Worm (Caenorhabditis elegans): ENCODE results near the gene F21D5.5.

DNA sequence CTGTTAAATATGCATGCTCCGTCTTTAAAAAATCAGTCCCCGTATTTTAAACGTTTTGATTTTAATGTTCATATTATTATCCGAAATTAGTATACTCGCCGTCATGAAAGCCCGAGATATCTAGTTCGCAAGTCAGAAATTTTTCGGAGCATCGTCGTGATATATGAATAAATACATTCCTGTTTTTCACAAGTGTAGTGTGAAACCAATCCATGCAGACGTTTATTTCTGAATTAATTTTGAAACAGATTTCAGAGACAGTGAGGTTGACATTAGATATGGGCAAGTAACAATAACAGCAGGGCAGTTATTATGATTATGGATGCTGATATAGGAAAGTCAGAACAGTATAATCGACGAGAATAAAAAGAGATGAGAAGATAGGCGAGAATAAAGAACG lies 13.3 kb upstream of the F21D5.5 start:
- TF ChIP-seq unc-42 (tag; optimal IDR thresholded peaks at IDR 0.05) (no peak), nhr-11 (tag; optimal IDR thresholded peaks at IDR 0.05) (no peak), ceh-18 (tag; optimal IDR thresholded peaks at IDR 0.05) (no peak), pha-2 (tag; optimal IDR thresholded peaks at IDR 0.05) (no peak), madf-2 (tag; optimal IDR thresholded peaks at IDR 0.05) (no peak), C38D4.7 (GFP tag; optimal IDR thresholded peaks at IDR 0.05) (no peak), dve-1 (tag; optimal IDR thresholded peaks at IDR 0.05) (no peak)

All from whole organism, late embryonic.